Fruit fly (Drosophila melanogaster) whole organism, pupa: ENCODE measurements around the gene Amun.
"Not testable (repeated sequence)": the region's sequence is repeated elsewhere in the genome, so short reads cannot be mapped to it uniquely, and the experiment has no call there.

Experiments
- CG10348 ChIP-seq: fragments of 200-800 bp; sonication (Bioruptor generic); IDR thresholded peaks from 2 replicates; pipeline ENCODE4 v1.3.6; 2022; ENCODE audit warnings: missing biosample characterization, missing genetic modification characterization
- CG12605 ChIP-seq: fragments of 200-800 bp; sonication (Bioruptor generic); IDR thresholded peaks from 2 replicates; pipeline ENCODE4 v1.3.6; 2022; ENCODE audit warnings: missing biosample characterization, missing genetic modification characterization
- CG13204 ChIP-seq: fragments of 200-800 bp; sonication (Bioruptor generic); optimal IDR thresholded peaks from 2 replicates; lab custom pipeline; 2018; ENCODE audit warnings: missing biosample characterization, mild to moderate bottlenecking, missing genetic modification characterization, moderate library complexity
- CG14655 ChIP-seq: fragments of 200-800 bp; sonication (Bioruptor generic); optimal IDR thresholded peaks from 3 replicates; lab custom pipeline; 2017; ENCODE audit warnings: mild to moderate bottlenecking, missing biosample characterization, missing genetic modification reagents, missing genetic modification characterization
- CG15710 ChIP-seq: fragments of 200-800 bp; sonication (Bioruptor generic); optimal IDR thresholded peaks from 2 replicates; lab custom pipeline; 2018; ENCODE audit warnings: missing biosample characterization, mild to moderate bottlenecking, missing genetic modification characterization, moderate library complexity
- CG17806 ChIP-seq: fragments of 200-800 bp; sonication (Bioruptor generic); optimal IDR thresholded peaks from 2 replicates; lab custom pipeline; 2018; ENCODE audit warnings: missing biosample characterization, mild to moderate bottlenecking, missing genetic modification characterization, moderate library complexity
- CG32121 ChIP-seq: fragments of 200-800 bp; sonication (Bioruptor generic); IDR thresholded peaks from 2 replicates; pipeline ENCODE4 v1.3.6; 2022; ENCODE audit warnings: missing biosample characterization, missing genetic modification characterization
- CG34367 ChIP-seq: fragments of 200-800 bp; sonication (Bioruptor generic); optimal IDR thresholded peaks from 2 replicates; lab custom pipeline; 2018; ENCODE audit warnings: missing biosample characterization, mild to moderate bottlenecking, missing genetic modification characterization
- CG4496 ChIP-seq: fragments of 200-800 bp; sonication (Bioruptor generic); IDR thresholded peaks from 3 replicates; pipeline ENCODE4 v1.3.6; 2022; ENCODE audit warnings: missing biosample characterization, missing genetic modification characterization
- CG8159 ChIP-seq: fragments of 200-800 bp; sonication (Bioruptor generic); optimal IDR thresholded peaks from 3 replicates; lab custom pipeline; 2018; ENCODE audit warnings: missing biosample characterization, mild to moderate bottlenecking, missing genetic modification characterization, moderate library complexity
- CG8301 ChIP-seq: fragments of 200-800 bp; sonication (Bioruptor generic); optimal IDR thresholded peaks from 2 replicates; lab custom pipeline; 2018; ENCODE audit warnings: missing biosample characterization, mild to moderate bottlenecking, missing genetic modification characterization
- CG9948 ChIP-seq: fragments of 200-800 bp; sonication (Bioruptor generic); optimal IDR thresholded peaks from 2 replicates; lab custom pipeline; 2018; ENCODE audit warnings: missing biosample characterization, mild to moderate bottlenecking, missing genetic modification characterization, moderate library complexity
- D1 ChIP-seq: fragments of 200-800 bp; sonication (Bioruptor generic); optimal IDR thresholded peaks from 2 replicates; lab custom pipeline; 2018; ENCODE audit warnings: missing biosample characterization, mild to moderate bottlenecking, missing genetic modification characterization, moderate library complexity
- EcR ChIP-seq: fragments of 200-800 bp; sonication (Bioruptor generic); optimal IDR thresholded peaks from 3 replicates; lab custom pipeline; 2019; ENCODE audit warnings: missing biosample characterization, missing genetic modification characterization, mild to moderate bottlenecking, moderate library complexity, missing genetic modification reagents
- Ets98B ChIP-seq: fragments of 200-800 bp; sonication (Bioruptor generic); IDR thresholded peaks from 2 replicates; pipeline ENCODE4 v1.3.6; 2022; ENCODE audit warnings: missing biosample characterization, missing genetic modification characterization
- Pif1A ChIP-seq: fragments of 200-800 bp; sonication (Bioruptor generic); optimal IDR thresholded peaks from 3 replicates; lab custom pipeline; 2016; ENCODE audit warnings: missing biosample characterization, missing genetic modification characterization
- Pif1B ChIP-seq: fragments of 200-800 bp; sonication (Bioruptor generic); optimal IDR thresholded peaks from 3 replicates; lab custom pipeline; 2016; ENCODE audit warnings: missing biosample characterization, missing genetic modification characterization
- Snoo ChIP-seq: fragments of 200-800 bp; sonication (Bioruptor generic); optimal IDR thresholded peaks from 3 replicates; lab custom pipeline; 2017; ENCODE audit warnings: missing biosample characterization, mild to moderate bottlenecking, missing genetic modification characterization, inconsistent platforms
- fd96Ca ChIP-seq: fragments of 200-800 bp; sonication (Bioruptor generic); IDR thresholded peaks from 3 replicates; pipeline ENCODE4 v1.3.6; 2022; ENCODE audit warnings: missing biosample characterization, missing genetic modification characterization
- gl ChIP-seq: fragments of 200-800 bp; sonication (Bioruptor generic); optimal IDR thresholded peaks from 2 replicates; lab custom pipeline; 2018; ENCODE audit warnings: missing biosample characterization, mild to moderate bottlenecking, missing genetic modification characterization
- rn ChIP-seq: fragments of 200-800 bp; sonication (Bioruptor generic); IDR thresholded peaks from 2 replicates; pipeline ENCODE4 v1.3.6; 2022; ENCODE audit warnings: missing biosample characterization, missing genetic modification characterization

Gene Amun

DNA sequence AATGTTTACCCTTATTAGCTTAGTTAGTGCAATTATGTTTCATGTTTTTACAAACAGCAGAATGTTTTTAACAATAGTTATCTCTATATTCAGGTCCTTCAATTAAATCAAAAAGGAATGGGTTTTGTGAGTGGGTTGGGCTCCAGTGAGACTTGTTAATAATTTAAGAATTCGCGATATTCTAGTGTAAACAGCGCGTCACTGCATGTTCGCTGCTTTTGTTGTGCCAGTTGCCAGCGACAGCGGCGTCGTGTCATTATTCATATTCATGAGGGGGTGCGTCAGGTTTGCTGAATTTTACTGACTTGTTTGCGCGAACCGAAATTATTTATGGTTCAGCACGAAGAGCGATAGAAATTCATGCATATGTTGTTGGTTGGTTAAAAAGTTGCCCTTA is at the start of gene Amun:
Amun (minus strand) TSS at position 303 of the 397 bp plus-strand sequence.
- TF ChIP-seq CG15710 (tag; lab: Kevin White, UChicago): peak; percentile 52
- peak; percentile 52 for TF ChIP-seq CG14655 (GFP tag; lab: Kevin White, UChicago)
- TF ChIP-seq Pif1A (GFP tag; lab: Kevin White, UChicago): peak; percentile 45
- peak; percentile 47 for TF ChIP-seq CG17806
- TF ChIP-seq D1 (tag; lab: Kevin White, UChicago): peak; percentile 22
- TF ChIP-seq Pif1B (GFP tag; lab: Kevin White, UChicago): peak; percentile 34
- no peak for TF ChIP-seq CG32121 (GFP tag; lab: Robert Waterston, UW)
- no peak for TF ChIP-seq gl (tag; lab: Kevin White, UChicago)
- TF ChIP-seq CG10348: no peak
- no peak for TF ChIP-seq CG13204 (GFP tag; lab: Kevin White, UChicago)
- TF ChIP-seq fd96Ca: no peak; the same call in none of the 3 replicates
- no peak for TF ChIP-seq CG34367 (tag; lab: Kevin White, UChicago)
- peak; percentile 19 for TF ChIP-seq Snoo (tag; lab: Kevin White, UChicago)
- TF ChIP-seq CG8301 (tag; lab: Kevin White, UChicago): peak; percentile 57
- no peak for TF ChIP-seq rn (GFP tag; lab: Robert Waterston, UW)
- no peak for TF ChIP-seq EcR (GFP tag; lab: Kevin White, UChicago)
- peak; percentile 31 for TF ChIP-seq CG4496 (GFP tag; lab: Robert Waterston, UW)
- peak; percentile 44 for TF ChIP-seq CG9948 (tag; lab: Kevin White, UChicago)
- no peak for TF ChIP-seq CG12605 (GFP tag; lab: Robert Waterston, UW)
- TF ChIP-seq Ets98B (GFP tag; lab: Robert Waterston, UW): no peak
- peak; percentile 43 for TF ChIP-seq CG8159 (tag; lab: Kevin White, UChicago)

DNA sequence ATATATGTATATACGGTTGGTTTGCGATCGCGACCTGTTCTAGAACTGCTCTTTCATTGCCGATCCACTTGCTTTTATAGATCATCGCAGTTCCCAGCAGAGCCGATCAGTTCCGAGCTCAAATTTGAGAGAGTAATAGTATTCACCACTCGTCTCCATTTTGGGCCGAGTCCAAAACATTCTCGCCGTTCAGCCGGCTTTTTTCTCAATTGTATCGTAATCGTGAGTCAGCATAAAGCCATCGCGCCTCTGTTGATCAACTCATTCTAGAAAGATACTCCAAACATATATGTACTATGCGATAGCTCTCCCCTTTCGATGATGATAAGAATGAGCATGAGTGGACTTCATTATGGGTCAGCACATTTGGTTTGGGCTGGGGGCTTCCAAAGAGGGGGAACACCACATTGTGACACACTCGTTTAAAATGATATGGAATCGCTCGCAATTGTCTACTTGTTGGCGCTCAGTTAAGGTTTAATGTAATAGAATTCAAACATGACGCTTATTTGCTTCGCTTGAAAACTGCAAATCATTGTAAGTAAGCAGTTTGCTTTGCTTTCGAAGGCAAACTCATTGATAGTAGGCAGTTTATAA is 49.3 kb upstream of the Amun start, which contains the start of gene CG9360:
CG9360 (minus strand) TSS at position 51 of the 597 bp plus-strand sequence.
- TF ChIP-seq CG4496 (GFP tag; lab: Robert Waterston, UW) (0 out of 3 replicates have a peak, but pooled peaks have one; percentile 18), CG8159 (tag; lab: Kevin White, UChicago) (no peak)

DNA sequence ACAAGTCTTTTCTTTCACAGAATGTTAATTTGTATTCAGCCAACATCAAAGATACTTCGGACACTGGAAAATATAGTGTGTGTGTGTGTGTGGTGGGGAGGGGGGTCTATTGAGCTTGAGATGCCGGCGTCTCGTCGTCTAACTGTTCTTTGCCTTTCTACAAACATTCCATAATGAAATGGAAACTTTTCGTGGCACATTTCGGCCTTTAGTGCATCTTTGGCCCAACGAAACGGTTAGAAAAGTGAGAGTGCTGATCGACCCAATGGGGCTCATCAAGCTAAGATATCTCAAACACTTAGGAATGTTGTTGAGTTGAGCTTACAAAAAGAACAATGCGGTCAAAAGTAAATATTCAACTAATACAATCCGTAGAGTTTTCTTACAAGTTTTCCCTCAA is 41.5 kb upstream of the Amun start:
- TF ChIP-seq gl (tag; lab: Kevin White, UChicago) (no peak), CG8159 (tag; lab: Kevin White, UChicago) (no peak), CG12605 (GFP tag; lab: Robert Waterston, UW) (no peak), CG32121 (GFP tag; lab: Robert Waterston, UW) (no peak), Snoo (tag; lab: Kevin White, UChicago) (no peak), CG14655 (GFP tag; lab: Kevin White, UChicago) (no peak)
- TF ChIP-seq, all 21 proteins: peak for 0

DNA sequence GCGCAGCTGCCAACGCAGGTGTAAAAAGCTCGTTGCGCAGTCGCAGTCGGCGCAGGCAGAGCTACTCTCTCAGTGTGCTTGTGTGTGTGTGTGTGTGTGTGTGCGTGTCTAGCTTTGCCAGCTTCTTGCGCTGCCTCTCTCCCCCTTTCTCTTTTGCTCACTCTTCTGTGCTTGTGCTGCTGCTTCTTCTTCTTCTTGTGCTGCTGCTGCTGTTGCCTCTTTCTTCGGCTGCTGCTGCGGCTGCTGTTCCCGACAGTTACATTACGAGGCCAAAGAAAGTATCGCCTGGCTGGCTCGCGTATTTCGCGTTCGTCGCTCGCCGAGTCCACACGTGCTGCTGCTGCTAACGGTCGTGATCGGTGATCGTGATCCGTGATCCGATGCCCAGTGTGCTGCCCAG is 38.6 kb upstream of the Amun start, which contains the start of gene m:
m (plus strand) TSS at position 301 of the 400 bp plus-strand sequence.
- not testable (repeated sequence) for TF ChIP-seq CG32121 (GFP tag; lab: Robert Waterston, UW); CG15710 (tag; lab: Kevin White, UChicago); Pif1A (GFP tag; lab: Kevin White, UChicago)

DNA sequence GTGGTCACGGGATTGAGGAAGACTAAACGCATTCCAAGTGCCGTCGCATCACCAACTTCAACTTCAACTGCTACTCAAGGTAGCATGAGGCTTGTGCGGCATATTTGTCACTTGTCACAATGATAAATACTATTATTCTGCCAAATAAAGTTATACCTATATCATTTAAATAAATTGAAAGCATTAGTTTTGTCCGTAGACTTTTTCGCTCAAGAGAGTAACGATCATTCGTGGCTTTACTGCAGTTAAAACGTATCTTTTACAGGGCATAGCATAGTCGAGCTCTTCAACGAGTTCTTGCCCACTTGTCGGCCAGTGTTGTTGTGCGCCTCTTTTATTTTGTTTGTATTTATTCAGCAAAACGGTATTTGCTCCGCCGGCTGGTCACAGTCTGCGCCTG is 21.1 kb upstream of the Amun start:
- TF ChIP-seq CG14655 (GFP tag; lab: Kevin White, UChicago) (peak; percentile 74), Ets98B (GFP tag; lab: Robert Waterston, UW) (peak; percentile 50), Pif1A (GFP tag; lab: Kevin White, UChicago) (peak; percentile 32), fd96Ca (peak; percentile 49; the same call in 2 of the 3 replicates), Pif1B (GFP tag; lab: Kevin White, UChicago) (peak; percentile 17), CG8301 (tag; lab: Kevin White, UChicago) (peak; percentile 73), CG10348 (no peak), CG17806 (no peak), EcR (GFP tag; lab: Kevin White, UChicago) (no peak), CG4496 (GFP tag; lab: Robert Waterston, UW) (peak; percentile 54; the same call in 1 of the 3 replicates)
- TF ChIP-seq, all 21 proteins: peak for 7

DNA sequence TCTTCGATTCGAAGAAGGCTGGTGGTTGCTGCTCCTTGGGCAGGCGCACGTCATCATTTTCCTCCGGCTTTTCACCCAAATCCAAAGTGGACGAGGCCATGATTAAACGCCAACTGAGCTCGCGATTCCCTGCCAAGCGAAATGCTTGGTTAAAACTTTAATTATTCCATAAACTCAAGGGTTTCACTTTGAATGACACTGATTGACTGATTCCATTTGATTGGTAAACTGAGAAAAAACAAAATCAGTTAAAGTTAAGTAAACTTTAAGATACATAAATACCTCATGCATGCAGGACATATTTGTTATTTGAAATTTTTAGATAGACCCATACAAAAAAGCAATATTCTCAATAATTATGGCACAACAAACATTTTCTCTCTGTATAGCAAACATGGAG is 18.4 kb upstream of the Amun start, which contains the start of gene inaF-A:
inaF-A (minus strand) TSS at position 101 of the 400 bp plus-strand sequence.
- TF ChIP-seq EcR (GFP tag; lab: Kevin White, UChicago) (no peak), CG13204 (GFP tag; lab: Kevin White, UChicago) (no peak), CG4496 (GFP tag; lab: Robert Waterston, UW) (no peak), CG8301 (tag; lab: Kevin White, UChicago) (peak; percentile 16), gl (tag; lab: Kevin White, UChicago) (no peak), CG10348 (no peak), D1 (tag; lab: Kevin White, UChicago) (no peak), CG32121 (GFP tag; lab: Robert Waterston, UW) (no peak), CG14655 (GFP tag; lab: Kevin White, UChicago) (peak; percentile 22), CG8159 (tag; lab: Kevin White, UChicago) (no peak)
- TF ChIP-seq, all 21 proteins: peak for 2
